Worm (Caenorhabditis elegans) whole organism, L1 larva: Measurements from ENCODE around the gene R151.1.

Source experiments
- C16A3.4 ChIP-seq: fragments of 150-350 bp; optimal IDR thresholded peaks from 2 replicates; lab custom pipeline; 2014; ENCODE audit warnings: missing biosample characterization, missing genetic modification characterization
- C34B4.2 ChIP-seq: sonication (generic microtip); optimal IDR thresholded peaks from 2 replicates; lab custom pipeline; 2017; ENCODE audit warnings: mild to moderate bottlenecking, missing genetic modification characterization, missing compliant biosample characterization
- F16B12.6 ChIP-seq: fragments of 150-350 bp; optimal IDR thresholded peaks from 2 replicates; lab custom pipeline; 2014; ENCODE audit warnings: missing biosample characterization, missing genetic modification characterization
- aly-2 ChIP-seq: fragments of 150-350 bp; optimal IDR thresholded peaks from 2 replicates; lab custom pipeline; 2014; ENCODE audit warnings: missing biosample characterization, missing genetic modification characterization
- blmp-1 ChIP-seq: fragments of 150-350 bp; optimal IDR thresholded peaks from 2 replicates; lab custom pipeline; 2014; ENCODE audit warnings: missing biosample characterization, missing genetic modification characterization
- ceh-8 ChIP-seq: fragments of 200-800 bp; sonication (Bioruptor generic); optimal IDR thresholded peaks from 2 replicates; lab custom pipeline; 2018; ENCODE audit warnings: mild to moderate bottlenecking, missing genetic modification characterization, moderate library complexity, missing compliant biosample characterization
- ceh-82 ChIP-seq, 3 experiments: fragments of 150-350 bp in 1 of 3; sonication (generic microtip) in 2 of 3; optimal IDR thresholded peaks; 2 replicates each; lab custom pipeline; 2014 to 2017; ENCODE audit warnings: missing biosample characterization in 3 of 3, missing genetic modification characterization in 3 of 3
- ceh-90 ChIP-seq: sonication (generic microtip); optimal IDR thresholded peaks from 2 replicates; lab custom pipeline; 2016; ENCODE audit warnings: missing genetic modification characterization, missing compliant biosample characterization
- efl-1 ChIP-seq, 4 experiments: fragments of 150-350 bp; optimal IDR thresholded peaks in 3 of 4; peaks in 1 of 4; 1 replicate in 1 of 4; 2 replicates in 3 of 4; lab custom pipeline; 2014; ENCODE audit warnings: missing biosample characterization in 2 of 4, missing genetic modification characterization in 2 of 4, missing genetic modification reagents in 2 of 4
- elt-2 ChIP-seq: sonication (generic microtip); optimal IDR thresholded peaks from 2 replicates; lab custom pipeline; 2016; ENCODE audit warnings: missing genetic modification characterization, mild to moderate bottlenecking, inconsistent platforms, missing compliant biosample characterization, missing genetic modification reagents
- elt-3 ChIP-seq, 6 experiments: fragments of 150-350 bp in 1 of 6; sonication (generic microtip); optimal IDR thresholded peaks; 2 replicates each; lab custom pipeline; 2017 to 2018; ENCODE audit warnings: missing biosample characterization in 6 of 6, missing genetic modification characterization in 6 of 6, inconsistent platforms in 1 of 6
- hlh-4 ChIP-seq: sonication (generic microtip); optimal IDR thresholded peaks from 2 replicates; lab custom pipeline; 2016; ENCODE audit warnings: mild to moderate bottlenecking, missing genetic modification characterization, missing compliant biosample characterization
- hpl-2 ChIP-seq: fragments of 150-350 bp; optimal IDR thresholded peaks from 2 replicates; lab custom pipeline; 2014; ENCODE audit warnings: missing biosample characterization, missing genetic modification reagents, missing genetic modification characterization
- irx-1 ChIP-seq: sonication (generic microtip); optimal IDR thresholded peaks from 2 replicates; lab custom pipeline; 2016; ENCODE audit warnings: missing genetic modification characterization, missing compliant biosample characterization
- isw-1 ChIP-seq: fragments of 200-800 bp; sonication (Bioruptor generic); IDR thresholded peaks from 2 replicates; pipeline ENCODE4 v1.3.6; 2022; ENCODE audit warnings: missing genetic modification characterization, missing compliant biosample characterization
- lin-14 ChIP-seq: fragments of 200-800 bp; sonication (Bioruptor generic); optimal IDR thresholded peaks from 2 replicates; lab custom pipeline; 2018; ENCODE audit warnings: mild to moderate bottlenecking, missing genetic modification characterization, moderate library complexity, missing compliant biosample characterization
- lin-15B ChIP-seq: fragments of 150-350 bp; sonication (generic microtip); optimal IDR thresholded peaks from 3 replicates; lab custom pipeline; 2014; ENCODE audit warnings: missing biosample characterization, missing genetic modification characterization
- lin-35 ChIP-seq, 2 experiments: fragments of 150-350 bp; optimal IDR thresholded peaks; 2 replicates each; lab custom pipeline; 2014; ENCODE audit warnings: missing biosample characterization in 2 of 2, missing genetic modification characterization in 2 of 2, missing genetic modification reagents in 2 of 2
- lir-3 ChIP-seq: sonication (generic microtip); optimal IDR thresholded peaks from 2 replicates; lab custom pipeline; 2016; ENCODE audit warnings: mild to moderate bottlenecking, missing genetic modification characterization, moderate library complexity, missing compliant biosample characterization; ENCODE audit not compliant: poor library complexity
- lsy-2 ChIP-seq, 2 experiments: fragments of 150-350 bp; optimal IDR thresholded peaks; 2 replicates each; lab custom pipeline; 2014; ENCODE audit warnings: missing biosample characterization in 2 of 2, missing genetic modification characterization in 2 of 2
- mef-2 ChIP-seq: fragments of 150-350 bp; optimal IDR thresholded peaks from 2 replicates; lab custom pipeline; 2014; ENCODE audit warnings: missing biosample characterization, missing genetic modification characterization
- mep-1 ChIP-seq: fragments of 150-350 bp; optimal IDR thresholded peaks from 2 replicates; lab custom pipeline; 2014; ENCODE audit warnings: missing biosample characterization, missing genetic modification characterization
- nhr-20 ChIP-seq: sonication (generic microtip); optimal IDR thresholded peaks from 2 replicates; lab custom pipeline; 2016; ENCODE audit warnings: mild to moderate bottlenecking, missing genetic modification characterization, missing compliant biosample characterization
- nhr-28 ChIP-seq: fragments of 150-350 bp; optimal IDR thresholded peaks from 2 replicates; lab custom pipeline; 2014; ENCODE audit warnings: missing biosample characterization, missing genetic modification characterization
- nhr-47 ChIP-seq: sonication (generic microtip); optimal IDR thresholded peaks from 2 replicates; lab custom pipeline; 2016; ENCODE audit warnings: mild to moderate bottlenecking, missing genetic modification characterization, moderate library complexity, missing compliant biosample characterization
- nhr-71 ChIP-seq: sonication (generic microtip); optimal IDR thresholded peaks from 2 replicates; lab custom pipeline; 2016; ENCODE audit warnings: mild to moderate bottlenecking, missing genetic modification characterization, moderate library complexity, missing compliant biosample characterization
- nhr-84 ChIP-seq: sonication (generic microtip); optimal IDR thresholded peaks from 2 replicates; lab custom pipeline; 2017; ENCODE audit warnings: missing biosample characterization, missing genetic modification characterization
- nhr-85 ChIP-seq: sonication (generic microtip); peaks from one replicate; lab custom pipeline; 2016; ENCODE audit warnings: missing genetic modification characterization, inconsistent platforms, missing compliant biosample characterization
- pax-3 ChIP-seq: fragments of 200-800 bp; sonication (Bioruptor generic); optimal IDR thresholded peaks from 2 replicates; lab custom pipeline; 2018; ENCODE audit warnings: mild to moderate bottlenecking, missing genetic modification characterization, moderate library complexity, missing compliant biosample characterization
- pqm-1 ChIP-seq: sonication (generic microtip); optimal IDR thresholded peaks from 3 replicates; lab custom pipeline; 2017; ENCODE audit warnings: missing biosample characterization, missing genetic modification characterization
- rnt-1 ChIP-seq: sonication (generic microtip); optimal IDR thresholded peaks from 2 replicates; lab custom pipeline; 2016; ENCODE audit warnings: mild to moderate bottlenecking, missing genetic modification characterization, moderate library complexity, missing compliant biosample characterization
- skn-1 ChIP-seq: fragments of 150-350 bp; optimal IDR thresholded peaks from 2 replicates; lab custom pipeline; 2014; ENCODE audit warnings: missing biosample characterization, missing genetic modification characterization
- snpc-4 ChIP-seq: fragments of 150-350 bp; optimal IDR thresholded peaks from 2 replicates; lab custom pipeline; 2014; ENCODE audit warnings: missing biosample characterization, missing genetic modification characterization
- sox-4 ChIP-seq: sonication (generic microtip); optimal IDR thresholded peaks from 2 replicates; lab custom pipeline; 2016; ENCODE audit warnings: missing genetic modification characterization, missing compliant biosample characterization
- sptf-1 ChIP-seq: fragments of 150-350 bp; optimal IDR thresholded peaks from 2 replicates; lab custom pipeline; 2014; ENCODE audit warnings: missing biosample characterization, missing genetic modification characterization
- sup-37 ChIP-seq: fragments of 200-800 bp; sonication (Bioruptor generic); optimal IDR thresholded peaks from 2 replicates; lab custom pipeline; 2018; ENCODE audit warnings: mild to moderate bottlenecking, missing genetic modification characterization, missing compliant biosample characterization
- swsn-7 ChIP-seq: sonication (generic microtip); optimal IDR thresholded peaks from 2 replicates; lab custom pipeline; 2016; ENCODE audit warnings: missing genetic modification characterization, missing compliant biosample characterization
- unc-30 ChIP-seq: sonication (generic microtip); optimal IDR thresholded peaks from 2 replicates; lab custom pipeline; 2017; ENCODE audit warnings: missing biosample characterization, missing genetic modification characterization
- vab-15 ChIP-seq: sonication (generic microtip); optimal IDR thresholded peaks from 2 replicates; lab custom pipeline; 2017; ENCODE audit warnings: missing genotype, mild to moderate bottlenecking, missing genetic modification characterization, missing compliant biosample characterization
- xbp-1 ChIP-seq: sonication (generic microtip); optimal IDR thresholded peaks from 2 replicates; lab custom pipeline; 2016; ENCODE audit warnings: missing genetic modification characterization, missing compliant biosample characterization
- zag-1 ChIP-seq: fragments of 150-350 bp; optimal IDR thresholded peaks from 2 replicates; lab custom pipeline; 2014; ENCODE audit warnings: missing biosample characterization, missing genetic modification characterization
- ztf-11 ChIP-seq, 2 experiments: sonication (generic microtip); optimal IDR thresholded peaks; 2 replicates each; lab custom pipeline; 2016 to 2017; ENCODE audit warnings: missing genetic modification characterization in 2 of 2, missing biosample characterization in 1 of 2, missing compliant biosample characterization in 1 of 2
- ztf-4 ChIP-seq: fragments of 150-350 bp; optimal IDR thresholded peaks from 2 replicates; lab custom pipeline; 2014; ENCODE audit warnings: missing biosample characterization, missing genetic modification characterization

Gene R151.1

DNA sequence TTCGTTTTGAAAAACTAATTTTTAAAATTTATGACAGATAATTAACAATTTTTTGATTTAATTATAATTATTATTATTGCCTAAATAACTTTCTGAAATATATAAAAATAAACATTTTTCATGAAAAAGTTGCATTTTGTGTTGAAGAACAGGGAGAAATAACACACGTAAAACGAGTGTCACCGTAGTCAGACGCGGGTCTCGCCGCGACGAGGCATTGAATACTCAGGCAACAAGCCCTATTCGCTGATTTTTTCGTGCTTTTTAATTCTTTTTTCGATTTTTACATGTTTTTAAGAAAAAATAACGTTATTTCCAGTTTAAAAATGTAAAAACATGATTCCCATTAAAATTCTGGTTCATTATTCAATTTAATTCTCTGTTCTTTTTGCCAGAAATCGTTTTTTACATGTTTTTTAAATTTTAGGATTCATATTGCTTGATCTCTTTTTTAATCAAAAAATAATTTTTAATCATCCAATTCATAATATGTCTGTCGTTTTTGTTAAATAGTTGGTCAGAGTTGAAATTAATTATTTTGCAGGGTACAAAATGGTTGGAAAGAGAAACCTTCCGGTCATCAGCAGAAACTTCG, 8.3 kb upstream of the R151.1 start, which contains the start of gene rpl-6 (continued):
- peak; percentile 90 for TF ChIP-seq nhr-47 (tag; lab: Kevin White, UChicago)
- peak; percentile 90 for TF ChIP-seq isw-1
- peak; percentile 62 for TF ChIP-seq pax-3 (tag; lab: Kevin White, UChicago)
- peak; percentile 85 for TF ChIP-seq lin-15B (tag; lab: Kevin White, UChicago)
- no peak for TF ChIP-seq sup-37 (GFP tag; lab: Kevin White, UChicago)
- peak; percentile 46 for TF ChIP-seq F16B12.6 (tag; lab: Kevin White, UChicago)
- TF ChIP-seq vab-15 (tag; lab: Kevin White, UChicago): no peak
- no peak for TF ChIP-seq hlh-4 (tag; lab: Kevin White, UChicago)
- peak; percentile 95 for TF ChIP-seq nhr-85 (tag; lab: Kevin White, UChicago)
- no peak for TF ChIP-seq sptf-1 (tag; lab: Kevin White, UChicago)
- peak; percentile 99 for TF ChIP-seq lsy-2 (tag; optimal IDR thresholded peaks at IDR 0.05; lab: Kevin White, UChicago)
- peak; percentile 82 for TF ChIP-seq ztf-4
- peak; percentile 91 for TF ChIP-seq xbp-1 (tag; lab: Kevin White, UChicago)
- peak; percentile 33 for TF ChIP-seq ceh-90
- peak; percentile 76 for TF ChIP-seq lir-3 (tag; lab: Kevin White, UChicago)
- peak; percentile 22 for TF ChIP-seq aly-2 (tag; lab: Kevin White, UChicago)
- peak; percentile 97 for TF ChIP-seq C16A3.4 (tag; lab: Kevin White, UChicago)
- TF ChIP-seq elt-2 (tag; lab: Kevin White, UChicago): peak; percentile 57
- peak; percentile 91 for TF ChIP-seq rnt-1 (tag; lab: Kevin White, UChicago)
- TF ChIP-seq irx-1 (tag; lab: Kevin White, UChicago): peak; percentile 67
- peak; percentile 80 for TF ChIP-seq blmp-1 (tag; lab: Kevin White, UChicago)
- no peak for TF ChIP-seq nhr-84 (tag; lab: Kevin White, UChicago)
- TF ChIP-seq nhr-20: peak; percentile 85
- TF ChIP-seq C34B4.2 (tag; lab: Kevin White, UChicago): no peak
- no peak for TF ChIP-seq unc-30 (tag; lab: Kevin White, UChicago)
- TF ChIP-seq mef-2 (tag; lab: Kevin White, UChicago): no peak
- peak; percentile 57 for TF ChIP-seq snpc-4 (tag; lab: Kevin White, UChicago)
- TF ChIP-seq elt-3 (tag; optimal IDR thresholded peaks at IDR 0.05; lab: Kevin White, UChicago): peak in 5 of 6 experiments; percentile 14 to 98 (median 73)
- no peak for TF ChIP-seq zag-1 (tag; lab: Kevin White, UChicago)
- TF ChIP-seq efl-1 (optimal IDR thresholded peaks at IDR 0.05; lab: Kevin White, UChicago): peak; percentile 91 to 94
- peak; percentile 81 to 98 for TF ChIP-seq efl-1 (GFP tag; optimal IDR thresholded peaks at IDR 0.05 in 1 of 2; lab: Kevin White, UChicago)
- TF ChIP-seq skn-1: peak; percentile 83
- peak; percentile 91 for TF ChIP-seq mep-1 (tag; lab: Kevin White, UChicago)
- TF ChIP-seq ztf-11 (tag; optimal IDR thresholded peaks at IDR 0.05; lab: Kevin White, UChicago): peak in 1 of 2 experiments; percentile 66
- TF ChIP-seq hpl-2 (GFP tag; lab: Kevin White, UChicago): peak; percentile 70
- TF ChIP-seq swsn-7: peak; percentile 85
- TF ChIP-seq nhr-28 (tag; lab: Kevin White, UChicago): no peak
- no peak for TF ChIP-seq pqm-1 (tag; lab: Kevin White, UChicago)
- peak; percentile 90 for TF ChIP-seq lin-14 (GFP tag; lab: Kevin White, UChicago)
- peak; percentile 12 for TF ChIP-seq ceh-8 (GFP tag; lab: Kevin White, UChicago)
- TF ChIP-seq ceh-82 (tag; optimal IDR thresholded peaks at IDR 0.05; lab: Kevin White, UChicago): peak; percentile 81 to 90 (median 86)
- peak; percentile 93 for TF ChIP-seq nhr-71 (tag; lab: Kevin White, UChicago)
- peak; percentile 20 for TF ChIP-seq sox-4
- TF ChIP-seq lin-35 (GFP tag; optimal IDR thresholded peaks at IDR 0.05; lab: Kevin White, UChicago): peak; percentile 85 to 92
